Fruit fly (Drosophila melanogaster) whole organism, embryonic: Measurements from ENCODE around the gene CG8814.
A peak's percentile ranks its signal among the peaks of the same experiment; 100 is the strongest.

Source experiments
- Aef1 ChIP-seq: fragments of 200-800 bp; sonication (Bioruptor generic); IDR thresholded peaks from 3 replicates; pipeline ENCODE4 v1.3.6; 2022; ENCODE audit warnings: missing biosample characterization, missing genetic modification characterization
- CG10209 ChIP-seq: fragments of 200-800 bp; sonication (Bioruptor generic); optimal IDR thresholded peaks from 3 replicates; lab custom pipeline; 2017; ENCODE audit warnings: missing biosample characterization, mild to moderate bottlenecking, missing genetic modification characterization, missing genetic modification reagents
- CG10267 ChIP-seq: fragments of 200-800 bp; sonication (Bioruptor generic); optimal IDR thresholded peaks from 2 replicates; lab custom pipeline; 2018; ENCODE audit warnings: missing biosample characterization, mild to moderate bottlenecking, missing genetic modification characterization, moderate library complexity
- CG11723 ChIP-seq: fragments of 200-800 bp; sonication (Bioruptor generic); optimal IDR thresholded peaks from 2 replicates; lab custom pipeline; 2017; ENCODE audit warnings: missing biosample characterization, mild to moderate bottlenecking, missing genetic modification characterization
- CG12071 ChIP-seq: fragments of 200-800 bp; sonication (Bioruptor generic); optimal IDR thresholded peaks from 3 replicates; lab custom pipeline; 2018; ENCODE audit warnings: missing biosample characterization, mild to moderate bottlenecking, missing genetic modification characterization
- CG13424 ChIP-seq: fragments of 200-800 bp; sonication (Bioruptor generic); optimal IDR thresholded peaks from 2 replicates; lab custom pipeline; 2019; ENCODE audit warnings: missing biosample characterization, mild to moderate bottlenecking, missing genetic modification characterization, moderate library complexity
- CG14050 ChIP-seq: fragments of 200-800 bp; sonication (Bioruptor generic); IDR thresholded peaks from 3 replicates; pipeline ENCODE4 v1.3.6; 2022; ENCODE audit warnings: missing biosample characterization, missing genetic modification characterization
- CG15011 ChIP-seq: fragments of 200-800 bp; sonication (Bioruptor generic); optimal IDR thresholded peaks from 3 replicates; lab custom pipeline; 2018; ENCODE audit warnings: missing biosample characterization, mild to moderate bottlenecking, missing genetic modification characterization
- CG15514 ChIP-seq: fragments of 200-800 bp; sonication (Bioruptor generic); optimal IDR thresholded peaks from 3 replicates; lab custom pipeline; 2017; ENCODE audit warnings: missing biosample characterization, missing genetic modification characterization, mild to moderate bottlenecking, moderate library complexity, missing genetic modification reagents
- CG1602 ChIP-seq: fragments of 200-800 bp; sonication (Bioruptor generic); optimal IDR thresholded peaks from 3 replicates; lab custom pipeline; 2016; ENCODE audit warnings: missing biosample characterization, missing genetic modification characterization
- CG16863 ChIP-seq: fragments of 200-800 bp; sonication (Bioruptor generic); optimal IDR thresholded peaks from 3 replicates; lab custom pipeline; 2016; ENCODE audit warnings: missing biosample characterization, missing genetic modification characterization
- CG4282 ChIP-seq: fragments of 200-800 bp; sonication (Bioruptor generic); optimal IDR thresholded peaks from 2 replicates; lab custom pipeline; 2016; ENCODE audit warnings: missing biosample characterization, missing genetic modification characterization
- CG4360 ChIP-seq: fragments of 200-800 bp; sonication (Bioruptor generic); IDR thresholded peaks from 2 replicates; pipeline ENCODE4 v1.3.6; 2022; ENCODE audit warnings: missing biosample characterization, missing genetic modification characterization
- CG5245 ChIP-seq: fragments of 200-800 bp; sonication (Bioruptor generic); optimal IDR thresholded peaks from 3 replicates; lab custom pipeline; 2016; ENCODE audit warnings: missing biosample characterization, missing genetic modification characterization
- CG6272 ChIP-seq: fragments of 200-800 bp; sonication (Bioruptor generic); IDR thresholded peaks from 2 replicates; pipeline ENCODE4 v1.3.6; 2022; ENCODE audit warnings: missing biosample characterization, missing genetic modification characterization
- CG6689 ChIP-seq: fragments of 200-800 bp; sonication (Bioruptor generic); IDR thresholded peaks from 2 replicates; pipeline ENCODE4 v1.3.6; 2022; ENCODE audit warnings: missing biosample characterization, missing genetic modification characterization
- CG6765 ChIP-seq: fragments of 200-800 bp; sonication (Bioruptor generic); optimal IDR thresholded peaks from 3 replicates; lab custom pipeline; 2017; ENCODE audit warnings: missing biosample characterization, mild to moderate bottlenecking, missing genetic modification characterization
- CG7556 ChIP-seq: fragments of 200-800 bp; sonication (Bioruptor generic); optimal IDR thresholded peaks from 2 replicates; lab custom pipeline; 2017; ENCODE audit warnings: missing biosample characterization, mild to moderate bottlenecking, missing genetic modification characterization
- CG7987 ChIP-seq: fragments of 200-800 bp; sonication (Bioruptor generic); optimal IDR thresholded peaks from 2 replicates; lab custom pipeline; 2018; ENCODE audit warnings: missing biosample characterization, mild to moderate bottlenecking, missing genetic modification characterization, moderate library complexity
- CG8478 ChIP-seq: fragments of >200 bp; optimal IDR thresholded peaks from 2 replicates; lab custom pipeline; 2018
- CG9609 ChIP-seq: fragments of 200-800 bp; sonication (Bioruptor generic); optimal IDR thresholded peaks from 3 replicates; lab custom pipeline; 2016; ENCODE audit warnings: missing biosample characterization, missing genetic modification characterization
- CHES-1-like ChIP-seq: fragments of 200-800 bp; sonication (Bioruptor generic); optimal IDR thresholded peaks from 2 replicates; lab custom pipeline; 2016; ENCODE audit warnings: missing biosample characterization, missing genetic modification characterization
- D19B ChIP-seq: fragments of 200-800 bp; sonication (Bioruptor generic); optimal IDR thresholded peaks from 2 replicates; lab custom pipeline; 2017; ENCODE audit warnings: missing biosample characterization, mild to moderate bottlenecking, missing genetic modification characterization
- Dfd ChIP-seq, 2 experiments: fragments of >200 bp; optimal IDR thresholded peaks; 2 replicates each; lab custom pipeline; 2017; ENCODE audit warnings: missing biosample characterization in 2 of 2, missing genetic modification characterization in 2 of 2
- Ets97D ChIP-seq: fragments of 200-800 bp; sonication (Bioruptor generic); optimal IDR thresholded peaks from 3 replicates; lab custom pipeline; 2016; ENCODE audit warnings: missing biosample characterization, missing genetic modification characterization
- Hr3 ChIP-seq: fragments of 200-800 bp; sonication (Bioruptor generic); optimal IDR thresholded peaks from 3 replicates; lab custom pipeline; 2016; ENCODE audit warnings: missing biosample characterization, missing genetic modification characterization
- Hr78 ChIP-seq, 2 experiments: fragments of 200-800 bp in 1 of 2; fragments of >200 bp in 1 of 2; sonication (Bioruptor generic) in 1 of 2; optimal IDR thresholded peaks; 2 replicates each; lab custom pipeline; 2017 to 2019; ENCODE audit warnings: missing biosample characterization in 2 of 2, missing genetic modification characterization in 2 of 2, mild to moderate bottlenecking in 1 of 2, moderate library complexity in 1 of 2
- Lim3 ChIP-seq: fragments of 200-800 bp; sonication (Bioruptor generic); IDR thresholded peaks from 2 replicates; pipeline ENCODE4 v1.3.6; 2022; ENCODE audit warnings: missing biosample characterization, missing genetic modification characterization
- MTF-1 ChIP-seq: fragments of 200-800 bp; sonication (Bioruptor generic); optimal IDR thresholded peaks from 2 replicates; lab custom pipeline; 2018; ENCODE audit warnings: missing biosample characterization, mild to moderate bottlenecking, missing genetic modification characterization, borderline replicate concordance
- Myb ChIP-seq: fragments of 200-800 bp; sonication (Bioruptor generic); optimal IDR thresholded peaks from 2 replicates; lab custom pipeline; 2016; ENCODE audit warnings: missing biosample characterization, missing genetic modification characterization
- Side ChIP-seq: fragments of 200-800 bp; sonication (Bioruptor generic); optimal IDR thresholded peaks from 2 replicates; lab custom pipeline; 2016; ENCODE audit warnings: missing biosample characterization, missing genetic modification characterization
- Sin3A ChIP-seq: fragments of >200 bp; optimal IDR thresholded peaks from 2 replicates; lab custom pipeline; 2018
- abd-A ChIP-seq: fragments of 200-800 bp; sonication (Bioruptor generic); optimal IDR thresholded peaks from 3 replicates; lab custom pipeline; 2019; ENCODE audit warnings: missing biosample characterization, mild to moderate bottlenecking, missing genetic modification characterization, moderate library complexity
- dimm ChIP-seq: fragments of 200-800 bp; sonication (Bioruptor generic); IDR thresholded peaks from 2 replicates; pipeline ENCODE4 v1.3.6; 2022; ENCODE audit warnings: missing biosample characterization, missing genetic modification characterization
- dmrt11E ChIP-seq: fragments of 200-800 bp; sonication (Bioruptor generic); optimal IDR thresholded peaks from 3 replicates; lab custom pipeline; 2018; ENCODE audit warnings: missing biosample characterization, mild to moderate bottlenecking, missing genetic modification characterization, moderate library complexity
- dysf ChIP-seq: fragments of 200-800 bp; sonication (Bioruptor generic); IDR thresholded peaks from 3 replicates; pipeline ENCODE4 v1.3.6; 2022; ENCODE audit warnings: missing biosample characterization, missing genetic modification characterization
- fu2 ChIP-seq: fragments of 200-800 bp; sonication (Bioruptor generic); optimal IDR thresholded peaks from 2 replicates; lab custom pipeline; 2016; ENCODE audit warnings: missing biosample characterization, missing genetic modification characterization
- gem ChIP-seq: fragments of 200-800 bp; sonication (Bioruptor generic); optimal IDR thresholded peaks from 2 replicates; lab custom pipeline; 2019; ENCODE audit warnings: missing biosample characterization, mild to moderate bottlenecking, missing genetic modification characterization, moderate library complexity
- gsb-n ChIP-seq: fragments of 200-800 bp; sonication (Bioruptor generic); optimal IDR thresholded peaks from 3 replicates; lab custom pipeline; 2018; ENCODE audit warnings: missing biosample characterization, mild to moderate bottlenecking, missing genetic modification characterization
- kay ChIP-seq: fragments of 200-800 bp; sonication (Bioruptor generic); optimal IDR thresholded peaks from 2 replicates; lab custom pipeline; 2016; ENCODE audit warnings: missing biosample characterization, missing genetic modification characterization
- ken ChIP-seq: fragments of 200-800 bp; sonication (Bioruptor generic); IDR thresholded peaks from 3 replicates; pipeline ENCODE4 v1.3.6; 2022; ENCODE audit warnings: missing biosample characterization, missing genetic modification characterization
- kni ChIP-seq: fragments of 200-800 bp; sonication (Bioruptor generic); optimal IDR thresholded peaks from 3 replicates; lab custom pipeline; 2017; ENCODE audit warnings: mild to moderate bottlenecking, missing biosample characterization, missing genetic modification reagents, missing genetic modification characterization
- lbe ChIP-seq: fragments of 200-800 bp; sonication (Bioruptor generic); optimal IDR thresholded peaks from 2 replicates; lab custom pipeline; 2016; ENCODE audit warnings: missing biosample characterization, mild to moderate bottlenecking, missing genetic modification characterization
- nerfin-1 ChIP-seq: fragments of 200-800 bp; sonication (Bioruptor generic); optimal IDR thresholded peaks from 3 replicates; lab custom pipeline; 2019; ENCODE audit warnings: missing biosample characterization, mild to moderate bottlenecking, missing genetic modification characterization, moderate library complexity
- sd ChIP-seq: fragments of 200-800 bp; sonication (Bioruptor generic); optimal IDR thresholded peaks from 3 replicates; lab custom pipeline; 2018; ENCODE audit warnings: missing biosample characterization, mild to moderate bottlenecking, missing genetic modification characterization, moderate library complexity
- slbo ChIP-seq: fragments of 200-800 bp; sonication (Bioruptor generic); IDR thresholded peaks from 2 replicates; pipeline ENCODE4 v1.3.6; 2022; ENCODE audit warnings: missing biosample characterization, missing genetic modification characterization
- slp2 ChIP-seq: fragments of 200-800 bp; sonication (Bioruptor generic); optimal IDR thresholded peaks from 2 replicates; lab custom pipeline; 2016; ENCODE audit warnings: missing biosample characterization, missing genetic modification characterization
- ssp ChIP-seq: fragments of 200-800 bp; sonication (Bioruptor generic); IDR thresholded peaks from 2 replicates; pipeline ENCODE4 v1.3.6; 2022; ENCODE audit warnings: missing biosample characterization, missing genetic modification characterization
- trem ChIP-seq: fragments of 200-800 bp; optimal IDR thresholded peaks from 3 replicates; lab custom pipeline; 2019; ENCODE audit warnings: missing biosample characterization, mild to moderate bottlenecking, missing genetic modification characterization, moderate library complexity
- wor ChIP-seq: fragments of 200-800 bp; sonication (Bioruptor generic); IDR thresholded peaks from 2 replicates; pipeline ENCODE4 v1.3.6; 2022; ENCODE audit warnings: missing biosample characterization, missing genetic modification characterization

Gene CG8814

DNA sequence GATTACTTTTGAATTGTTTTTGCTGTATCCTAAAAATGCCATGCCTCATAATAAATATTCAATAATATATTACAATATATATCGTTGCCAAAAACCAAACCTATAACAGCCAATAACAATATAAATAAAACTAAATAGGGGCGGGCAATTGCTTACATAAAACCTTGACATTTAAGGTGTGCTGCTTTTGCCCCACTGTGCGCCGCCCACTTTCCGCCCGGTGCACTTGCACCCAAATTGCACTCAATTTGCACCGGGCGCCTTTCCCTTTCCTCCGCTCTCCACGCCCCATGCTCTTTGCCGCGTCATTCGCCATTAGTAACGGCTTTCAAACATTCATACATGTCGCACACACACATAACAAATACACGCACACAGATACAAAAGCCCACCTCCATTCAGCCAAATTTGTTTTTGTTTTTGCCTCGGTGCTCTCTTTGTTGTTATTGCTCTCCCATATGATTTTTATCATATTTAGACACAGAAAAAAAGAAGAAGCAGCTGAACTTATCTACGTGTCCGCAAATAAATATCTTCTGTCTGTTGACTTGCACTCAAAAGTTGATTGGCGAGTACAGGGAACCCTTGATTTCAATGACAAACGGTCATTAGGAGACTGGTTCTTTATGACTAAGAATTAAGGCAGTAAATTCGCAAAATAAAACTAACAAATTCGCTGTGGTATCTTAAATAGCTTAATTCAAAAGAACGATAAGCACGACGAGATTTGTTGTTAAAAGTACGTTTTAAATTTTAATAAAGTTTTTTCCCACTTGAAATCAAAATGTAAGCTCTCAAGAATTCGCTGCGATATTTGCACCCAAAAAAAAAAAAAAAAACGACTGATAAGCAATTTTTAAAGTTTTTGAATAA, 16.6 kb upstream of the CG8814 start (continued):
- 0 out of 2 replicates have a peak, but pooled peaks have one; percentile 30 for TF ChIP-seq CG4360 (GFP tag; lab: Robert Waterston, UW)
- TF ChIP-seq slbo (GFP tag; lab: Robert Waterston, UW) = no peak
- TF ChIP-seq CG12071 = peak; percentile 42
- TF ChIP-seq Ets97D = no peak
- TF ChIP-seq CG7556 (GFP tag; lab: Kevin White, UChicago) = peak; percentile 14
- TF ChIP-seq lbe (GFP tag; lab: Kevin White, UChicago) = no peak
- TF ChIP-seq abd-A = peak; percentile 42
- TF ChIP-seq CG8478 = no peak
- no peak for TF ChIP-seq Hr3 (GFP tag; lab: Kevin White, UChicago)
- TF ChIP-seq wor (GFP tag; lab: Robert Waterston, UW) = no peak
- TF ChIP-seq CG7987 (GFP tag; lab: Kevin White, UChicago) = peak; percentile 44
- peak; percentile 24 for TF ChIP-seq CG15011
- TF ChIP-seq kni (GFP tag; lab: Kevin White, UChicago) = no peak
- peak; percentile 28 for TF ChIP-seq kay
- no peak for TF ChIP-seq CG1602 (GFP tag; lab: Kevin White, UChicago)
- no peak for TF ChIP-seq CG9609 (GFP tag; lab: Kevin White, UChicago)
- TF ChIP-seq CG6689 (GFP tag; lab: Robert Waterston, UW) = 0 out of 2 replicates have a peak, but pooled peaks have one; percentile 23
- TF ChIP-seq Aef1 (GFP tag; lab: Robert Waterston, UW) = peak; percentile 39; the same call in 2 of the 3 replicates
- no peak for TF ChIP-seq CG11723
- 0 out of 3 replicates have a peak, but pooled peaks have one; percentile 40 for TF ChIP-seq dysf (GFP tag; lab: Robert Waterston, UW)
- TF ChIP-seq MTF-1 (GFP tag; lab: Kevin White, UChicago) = peak; percentile 32
- no peak for TF ChIP-seq Sin3A (lab: Kevin White, UChicago)
- peak; percentile 2 for TF ChIP-seq CG13424 (tag; lab: Kevin White, UChicago)
- TF ChIP-seq CG14050 = no peak
- no peak for TF ChIP-seq Lim3
- no peak for TF ChIP-seq trem (tag; lab: Kevin White, UChicago)
- TF ChIP-seq nerfin-1 = no peak
- peak; percentile 2 for TF ChIP-seq CG10209 (GFP tag; lab: Kevin White, UChicago)
- TF ChIP-seq CG10267 (tag; lab: Kevin White, UChicago) = no peak
- TF ChIP-seq gem (tag; lab: Kevin White, UChicago) = peak; percentile 42
- TF ChIP-seq Hr78 (GFP tag; optimal IDR thresholded peaks at IDR 0.05; lab: Kevin White, UChicago) = peak in 1 of 2 experiments; percentile 28
- no peak for TF ChIP-seq Myb (GFP tag; lab: Kevin White, UChicago)
- TF ChIP-seq CG16863 = no peak
- no peak for TF ChIP-seq dimm (GFP tag; lab: Robert Waterston, UW)
- no peak for TF ChIP-seq Dfd (GFP tag; optimal IDR thresholded peaks at IDR 0.05; lab: Kevin White, UChicago)
- TF ChIP-seq ken = peak; percentile 58; the same call in 1 of the 3 replicates
- TF ChIP-seq slp2 = no peak
- TF ChIP-seq CG15514 (GFP tag; lab: Kevin White, UChicago) = no peak
- TF ChIP-seq dmrt11E (tag; lab: Kevin White, UChicago) = no peak
- no peak for TF ChIP-seq fu2
- TF ChIP-seq CG6272 (GFP tag; lab: Robert Waterston, UW) = no peak
- TF ChIP-seq CG4282 = peak; percentile 6
- peak; percentile 66 for TF ChIP-seq sd (tag; lab: Kevin White, UChicago)
- TF ChIP-seq CG6765 = no peak
- TF ChIP-seq Side (GFP tag; lab: Kevin White, UChicago) = peak; percentile 3
- TF ChIP-seq ssp (GFP tag; lab: Robert Waterston, UW) = no peak
- TF ChIP-seq D19B (GFP tag; lab: Kevin White, UChicago) = no peak
- peak; percentile 1 for TF ChIP-seq CG5245
- TF ChIP-seq gsb-n = peak; percentile 75
- TF ChIP-seq CHES-1-like (GFP tag; lab: Kevin White, UChicago) = no peak
